Fruit fly (Drosophila melanogaster): ENCODE data around the gene nero.

The nero gene

DNA sequence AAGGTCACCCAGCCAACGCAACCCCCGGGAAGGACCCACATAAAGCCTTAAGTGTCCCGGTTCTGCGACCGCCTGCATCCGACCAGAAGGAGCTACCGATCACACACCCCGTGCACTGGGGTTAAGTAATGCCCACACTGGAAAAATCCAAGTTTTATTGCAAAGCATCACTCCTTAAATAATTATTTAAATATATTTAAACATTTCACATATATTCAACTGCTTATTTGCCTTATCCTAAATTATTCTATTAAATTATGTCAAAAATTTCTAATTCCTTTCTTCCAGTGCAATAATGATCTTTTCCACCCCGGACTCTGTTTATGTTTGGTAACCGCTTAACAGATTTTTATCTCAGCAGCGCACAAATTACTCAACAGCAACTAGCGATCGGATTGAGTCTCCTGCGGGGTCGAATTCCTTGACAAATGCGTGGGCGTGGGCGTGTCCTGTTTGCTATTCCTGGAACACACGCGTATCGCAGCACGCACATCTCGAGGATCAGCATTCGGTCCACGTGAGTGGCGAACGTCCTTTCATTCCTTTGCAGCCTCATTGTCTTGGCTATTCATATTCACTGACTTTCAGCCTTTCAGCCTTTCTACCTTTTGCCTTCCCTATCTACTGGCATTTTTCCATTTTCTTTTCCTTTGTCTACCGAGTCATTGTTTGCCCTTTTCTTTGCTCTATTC, 42.7 kb downstream of the nero start (continued):
- TF ChIP-seq CG10209 (GFP tag; optimal IDR thresholded peaks at IDR 0.05) (peak; percentile 46), gcm (GFP tag; optimal IDR thresholded peaks at IDR 0.05) (peak; percentile 72), CG12391 (tag; optimal IDR thresholded peaks at IDR 0.05) (peak; percentile 69), onecut (GFP tag; IDR thresholded peaks at IDR 0.05) (peak; percentile 29; the same call in 1 of the 2 replicates), CG10959 (GFP tag; IDR thresholded peaks at IDR 0.05) (peak; percentile 89), Blimp-1 (GFP tag; optimal IDR thresholded peaks at IDR 0.05) (no peak), ATbp (GFP tag; optimal IDR thresholded peaks at IDR 0.05) (no peak), nmo (GFP tag; optimal IDR thresholded peaks at IDR 0.05) (peak; percentile 61), CG4730 (GFP tag; IDR thresholded peaks at IDR 0.05) (0 out of 2 replicates have a peak, but pooled peaks have one; percentile 15), lola (GFP tag; optimal IDR thresholded peaks at IDR 0.05) (peak in 1 of 3 experiments; percentile 85), CG7839 (tag; optimal IDR thresholded peaks at IDR 0.05) (peak; percentile 50), Xbp1 (GFP tag; optimal IDR thresholded peaks at IDR 0.05) (peak; percentile 4), CG17359 (tag; optimal IDR thresholded peaks at IDR 0.05) (no peak), CG4360 (GFP tag; IDR thresholded peaks at IDR 0.05) (no peak), CG18619 (GFP tag; optimal IDR thresholded peaks at IDR 0.05) (no peak), CG1233 (GFP tag; optimal IDR thresholded peaks at IDR 0.05) (peak; percentile 15), vfl (GFP tag; optimal IDR thresholded peaks at IDR 0.05) (no peak), peb (GFP tag; IDR thresholded peaks at IDR 0.05) (peak; percentile 40; the same call in 1 of the 2 replicates), Nf-YB (GFP tag; optimal IDR thresholded peaks at IDR 0.05) (peak; percentile 22), D19A (tag; optimal IDR thresholded peaks at IDR 0.05) (peak; percentile 28), CG1602 (GFP tag; optimal IDR thresholded peaks at IDR 0.05) (peak; percentile 54), CG11504 (tag; optimal IDR thresholded peaks at IDR 0.05) (peak; percentile 12), Ssrp (tag; optimal IDR thresholded peaks at IDR 0.05) (peak; percentile 51), CG1603 (tag; optimal IDR thresholded peaks at IDR 0.05) (peak; percentile 48), gt (GFP tag; IDR thresholded peaks at IDR 0.05) (peak; percentile 38; the same call in 1 of the 2 replicates), CG32772 (GFP tag; IDR thresholded peaks at IDR 0.05) (peak; percentile 37; the same call in 1 of the 2 replicates), CG8290 (GFP tag; optimal IDR thresholded peaks at IDR 0.05) (peak; percentile 13), CG8290 (tag; optimal IDR thresholded peaks at IDR 0.05) (no peak), Xrp1 (GFP tag; IDR thresholded peaks at IDR 0.05) (peak; percentile 89), slbo (GFP tag; IDR thresholded peaks at IDR 0.05) (no peak), ap (GFP tag; IDR thresholded peaks at IDR 0.05) (0 out of 2 replicates have a peak, but pooled peaks have one; percentile 24), row (GFP tag; IDR thresholded peaks at IDR 0.05) (peak; percentile 70), D (optimal IDR thresholded peaks at IDR 0.05) (peak; percentile 84), D (GFP tag; optimal IDR thresholded peaks at IDR 0.05) (peak; percentile 49), CG11093 (GFP tag; IDR thresholded peaks at IDR 0.05) (peak; percentile 38; the same call in 1 of the 3 replicates), CG8924 (tag; optimal IDR thresholded peaks at IDR 0.05) (peak; percentile 70), az2 (GFP tag; optimal IDR thresholded peaks at IDR 0.05) (peak; percentile 37), dysf (GFP tag; IDR thresholded peaks at IDR 0.05) (0 out of 3 replicates have a peak, but pooled peaks have one; percentile 20), dan (GFP tag; IDR thresholded peaks at IDR 0.05) (peak; percentile 71), klu (GFP tag; IDR thresholded peaks at IDR 0.05) (0 out of 2 replicates have a peak, but pooled peaks have one; percentile 34), CG10267 (tag; optimal IDR thresholded peaks at IDR 0.05) (peak; percentile 71), ranshi (GFP tag; IDR thresholded peaks at IDR 0.05) (peak; percentile 39; the same call in 1 of the 2 replicates), psq (GFP tag; optimal IDR thresholded peaks at IDR 0.05) (no peak), CG12219 (GFP tag; optimal IDR thresholded peaks at IDR 0.05) (peak; percentile 6), bcd (GFP tag; optimal IDR thresholded peaks at IDR 0.05) (peak; percentile 11), dimm (GFP tag; IDR thresholded peaks at IDR 0.05) (no peak), dmrt99B (tag; optimal IDR thresholded peaks at IDR 0.05) (no peak), CG13123 (GFP tag; optimal IDR thresholded peaks at IDR 0.05) (peak; percentile 7), tio (GFP tag; optimal IDR thresholded peaks at IDR 0.05) (peak; percentile 28)
